Worm (Caenorhabditis elegans) whole organism, L3 larva: Measurements from ENCODE around the gene F53C3.4.

Experiments
- R02D3.7 ChIP-seq: fragments of 150-350 bp; optimal IDR thresholded peaks from 2 replicates; lab custom pipeline; 2014; ENCODE audit warnings: missing biosample characterization, missing genetic modification characterization
- ZK546.5 ChIP-seq: sonication (generic microtip); optimal IDR thresholded peaks from 2 replicates; lab custom pipeline; 2017; ENCODE audit warnings: missing biosample characterization, missing genetic modification characterization
- aly-2 ChIP-seq: fragments of 150-350 bp; optimal IDR thresholded peaks from 2 replicates; lab custom pipeline; 2014; ENCODE audit warnings: missing biosample characterization, missing genetic modification characterization
- ceh-16 ChIP-seq: sonication (generic microtip); optimal IDR thresholded peaks from 2 replicates; lab custom pipeline; 2017; ENCODE audit warnings: missing biosample characterization, missing genetic modification characterization
- ceh-28 ChIP-seq: fragments of 150-350 bp; optimal IDR thresholded peaks from 2 replicates; lab custom pipeline; 2014; ENCODE audit warnings: missing biosample characterization, missing genetic modification reagents, missing genetic modification characterization
- ceh-82 ChIP-seq: fragments of 150-350 bp; optimal IDR thresholded peaks from 2 replicates; lab custom pipeline; 2014; ENCODE audit warnings: missing biosample characterization, missing genetic modification characterization
- ceh-9 ChIP-seq: sonication (generic microtip); optimal IDR thresholded peaks from 2 replicates; lab custom pipeline; 2018; ENCODE audit warnings: missing biosample characterization, missing genetic modification characterization
- egl-27 ChIP-seq: sonication (generic microtip); optimal IDR thresholded peaks from 4 replicates; lab custom pipeline; 2017; ENCODE audit warnings: missing biosample characterization, missing genetic modification reagents, missing genetic modification characterization
- egl-5 ChIP-seq: fragments of 150-350 bp; optimal IDR thresholded peaks from 2 replicates; lab custom pipeline; 2017; ENCODE audit warnings: missing biosample characterization, missing genetic modification reagents, missing genetic modification characterization, inconsistent platforms
- elt-1 ChIP-seq: fragments of 150-350 bp; optimal IDR thresholded peaks from 2 replicates; lab custom pipeline; 2014; ENCODE audit warnings: missing biosample characterization, missing genetic modification characterization
- elt-2 ChIP-seq: sonication (generic microtip); optimal IDR thresholded peaks from 2 replicates; lab custom pipeline; 2016; ENCODE audit warnings: missing genetic modification reagents, mild to moderate bottlenecking, missing genetic modification characterization, missing compliant biosample characterization
- elt-3 ChIP-seq, 3 experiments: fragments of 150-350 bp in 1 of 3; sonication (generic microtip) in 2 of 3; optimal IDR thresholded peaks; 2 replicates in 2 of 3; 4 replicates in 1 of 3; lab custom pipeline; 2014 to 2017; ENCODE audit warnings: missing biosample characterization in 3 of 3, missing genetic modification characterization in 3 of 3
- eor-1 ChIP-seq, 2 experiments: fragments of 150-350 bp; optimal IDR thresholded peaks; 2 replicates each; lab custom pipeline; 2014 to 2018; ENCODE audit warnings: missing biosample characterization in 2 of 2, missing genetic modification characterization in 2 of 2
- fkh-2 ChIP-seq: fragments of 150-350 bp; optimal IDR thresholded peaks from 2 replicates; lab custom pipeline; 2014; ENCODE audit warnings: missing biosample characterization, missing genetic modification reagents, missing genetic modification characterization
- hmg-11 ChIP-seq: sonication (generic microtip); optimal IDR thresholded peaks from 2 replicates; lab custom pipeline; 2016; ENCODE audit warnings: missing genetic modification characterization, missing compliant biosample characterization
- lin-15B ChIP-seq: fragments of 150-350 bp; optimal IDR thresholded peaks from 2 replicates; lab custom pipeline; 2014; ENCODE audit warnings: missing biosample characterization, missing genetic modification characterization
- mml-1 ChIP-seq: fragments of 150-350 bp; sonication (generic microtip); optimal IDR thresholded peaks from 3 replicates; lab custom pipeline; 2014; ENCODE audit warnings: missing biosample characterization, missing genetic modification characterization
- nfya-1 ChIP-seq: sonication (generic microtip); optimal IDR thresholded peaks from 2 replicates; lab custom pipeline; 2017; ENCODE audit warnings: missing genetic modification characterization, mild to moderate bottlenecking, missing compliant biosample characterization, antibody characterized with exemption, moderate library complexity; ENCODE audit not compliant: insufficient read depth
- nhr-12 ChIP-seq: fragments of 150-350 bp; optimal IDR thresholded peaks from 2 replicates; lab custom pipeline; 2014; ENCODE audit warnings: missing biosample characterization, missing genetic modification characterization
- nhr-23 ChIP-seq: fragments of 150-350 bp; optimal IDR thresholded peaks from 2 replicates; lab custom pipeline; 2014; ENCODE audit warnings: missing biosample characterization, missing genetic modification reagents, missing genetic modification characterization
- nhr-25 ChIP-seq: sonication (generic microtip); optimal IDR thresholded peaks from 2 replicates; lab custom pipeline; 2017; ENCODE audit warnings: missing biosample characterization, missing genetic modification characterization
- nhr-67 ChIP-seq: fragments of 150-350 bp; optimal IDR thresholded peaks from 2 replicates; lab custom pipeline; 2014; ENCODE audit warnings: missing biosample characterization, missing genetic modification characterization
- nhr-76 ChIP-seq: fragments of 150-350 bp; sonication (generic microtip); optimal IDR thresholded peaks from 5 replicates; lab custom pipeline; 2014; ENCODE audit warnings: missing biosample characterization, missing genetic modification characterization
- nhr-77 ChIP-seq: fragments of 150-350 bp; optimal IDR thresholded peaks from 2 replicates; lab custom pipeline; 2014; ENCODE audit warnings: missing biosample characterization, missing genetic modification characterization
- pha-4 ChIP-seq: fragments of 150-350 bp; optimal IDR thresholded peaks from 2 replicates; lab custom pipeline; 2014; ENCODE audit warnings: missing biosample characterization, missing genetic modification reagents, missing genetic modification characterization
- pqm-1 ChIP-seq: fragments of 150-350 bp; optimal IDR thresholded peaks from 2 replicates; lab custom pipeline; 2017; ENCODE audit warnings: missing biosample characterization, missing genetic modification characterization, inconsistent platforms
- sea-2 ChIP-seq: fragments of 150-350 bp; sonication (generic microtip); optimal IDR thresholded peaks from 4 replicates; lab custom pipeline; 2014; ENCODE audit warnings: missing biosample characterization, missing genetic modification reagents, missing genetic modification characterization
- skn-1 ChIP-seq: fragments of 150-350 bp; optimal IDR thresholded peaks from 2 replicates; lab custom pipeline; 2014; ENCODE audit warnings: missing biosample characterization, missing genetic modification characterization
- snpc-4 ChIP-seq: fragments of 150-350 bp; optimal IDR thresholded peaks from 2 replicates; lab custom pipeline; 2014; ENCODE audit warnings: missing biosample characterization, missing genetic modification characterization
- unc-62 ChIP-seq: fragments of 150-350 bp; sonication (generic microtip); optimal IDR thresholded peaks from 4 replicates; lab custom pipeline; 2014; ENCODE audit warnings: missing biosample characterization, missing genetic modification reagents, missing genetic modification characterization
- zag-1 ChIP-seq: fragments of 150-350 bp; optimal IDR thresholded peaks from 2 replicates; lab custom pipeline; 2014; ENCODE audit warnings: missing biosample characterization, missing genetic modification characterization
- ztf-11 ChIP-seq: fragments of 150-350 bp; optimal IDR thresholded peaks from 2 replicates; lab custom pipeline; 2014; ENCODE audit warnings: missing biosample characterization, missing genetic modification characterization
- ztf-4 ChIP-seq: fragments of 150-350 bp; optimal IDR thresholded peaks from 2 replicates; lab custom pipeline; 2014; ENCODE audit warnings: missing biosample characterization, missing genetic modification characterization

The F53C3.4 gene

DNA sequence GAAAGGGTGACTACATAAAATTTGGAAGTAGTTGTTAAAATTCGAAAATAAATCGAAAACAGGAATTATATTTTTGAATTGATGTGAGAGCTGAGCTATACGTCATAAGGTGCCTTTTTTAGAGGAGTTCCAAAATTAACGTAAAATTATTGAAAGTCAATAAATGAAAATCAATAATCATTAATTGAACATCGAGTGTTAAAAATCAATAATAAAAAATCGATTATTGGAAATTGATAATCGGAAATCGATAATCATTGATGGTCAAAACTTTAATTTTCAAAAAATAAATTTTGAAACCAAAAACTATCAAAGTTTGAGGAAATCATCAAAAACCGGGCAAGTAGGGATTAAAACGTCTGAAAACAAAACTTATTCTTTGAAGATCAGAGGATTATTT is 12.5 kb downstream of the F53C3.4 start:
- no peak for TF ChIP-seq unc-62 (GFP tag; lab: Kevin White, UChicago)
- peak; percentile 83 for TF ChIP-seq ceh-28

DNA sequence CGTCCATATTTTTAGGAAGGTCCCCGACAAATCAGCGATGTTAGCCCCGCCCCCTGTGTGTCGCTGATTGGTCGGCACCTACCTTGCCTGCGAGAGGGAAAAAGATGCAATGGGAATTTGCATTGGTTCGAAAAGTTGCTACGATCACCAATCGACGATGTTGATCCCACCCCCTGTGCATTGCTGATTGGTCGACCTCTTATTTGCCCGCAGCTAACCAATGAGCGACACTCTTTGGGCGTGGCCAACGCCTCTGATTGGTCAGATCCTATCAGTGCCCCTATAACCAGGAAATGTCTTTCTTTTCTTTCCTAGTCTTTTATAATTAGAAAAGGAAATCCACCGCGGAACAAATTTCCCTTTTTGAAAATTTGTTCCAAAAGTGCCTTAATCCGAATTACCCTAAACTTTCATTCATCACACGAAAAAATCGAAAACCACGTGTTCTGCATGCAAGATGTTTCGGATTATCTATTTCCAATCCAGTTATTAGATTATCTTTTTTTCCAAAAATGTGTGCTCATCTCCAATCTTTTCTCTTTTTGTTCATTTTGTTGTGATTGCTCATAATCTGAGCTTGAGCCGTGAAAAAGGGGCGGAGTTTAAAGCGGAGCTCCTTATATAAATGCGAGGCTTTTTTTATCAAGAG is 16.9 kb downstream of the F53C3.4 start:
- no peak for TF ChIP-seq snpc-4 (tag; lab: Kevin White, UChicago)
- no peak for TF ChIP-seq unc-62 (GFP tag; lab: Kevin White, UChicago)
- no peak for TF ChIP-seq sea-2 (GFP tag; lab: Kevin White, UChicago)
- no peak for TF ChIP-seq nhr-67
- no peak for TF ChIP-seq lin-15B (tag; lab: Kevin White, UChicago)
- peak; percentile 90 for TF ChIP-seq nfya-1 (tag; lab: Kevin White, UChicago)
- TF ChIP-seq hmg-11 (tag; lab: Kevin White, UChicago) = no peak
- TF ChIP-seq skn-1 (tag; lab: Kevin White, UChicago) = no peak
- no peak for TF ChIP-seq ztf-4 (tag; lab: Kevin White, UChicago)

DNA sequence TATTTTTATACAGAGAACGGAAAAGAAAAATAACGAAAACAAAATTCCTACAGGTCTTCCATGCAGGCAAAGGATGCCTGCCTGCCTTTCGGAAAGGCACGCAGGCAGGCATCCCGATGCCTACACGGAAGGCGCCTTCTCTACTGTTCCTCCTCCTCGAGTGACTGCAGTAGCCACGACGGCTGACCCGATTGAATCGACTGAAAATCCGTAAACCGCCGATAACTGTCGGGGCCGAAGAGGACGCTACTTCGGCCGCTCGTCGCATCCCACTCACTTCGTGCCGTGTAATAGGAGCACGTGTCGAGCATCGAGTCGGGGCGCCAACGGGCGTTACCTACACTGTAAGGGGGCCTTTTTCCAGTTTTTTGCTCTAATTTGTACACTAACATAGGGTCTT is 19.4 kb downstream of the F53C3.4 start:
- no peak for TF ChIP-seq nhr-76 (tag; lab: Kevin White, UChicago)
- TF ChIP-seq elt-2 (tag; lab: Kevin White, UChicago) = no peak
- no peak for TF ChIP-seq ceh-82 (tag; lab: Kevin White, UChicago)
- TF ChIP-seq elt-1 (tag; lab: Kevin White, UChicago) = no peak
- no peak for TF ChIP-seq nfya-1 (tag; lab: Kevin White, UChicago)
- no peak for TF ChIP-seq ztf-11 (tag; lab: Kevin White, UChicago)
- TF ChIP-seq skn-1 (tag; lab: Kevin White, UChicago) = no peak
- no peak for TF ChIP-seq egl-27
- TF ChIP-seq sea-2 (GFP tag; lab: Kevin White, UChicago) = no peak
- TF ChIP-seq eor-1 (tag; optimal IDR thresholded peaks at IDR 0.05; lab: Kevin White, UChicago) = no peak
- no peak for TF ChIP-seq zag-1 (tag; lab: Kevin White, UChicago)
- TF ChIP-seq R02D3.7 = no peak
- no peak for TF ChIP-seq nhr-25 (tag; lab: Kevin White, UChicago)
- no peak for TF ChIP-seq mml-1 (tag; lab: Kevin White, UChicago)
- TF ChIP-seq, all 47 proteins: peak for 0

DNA sequence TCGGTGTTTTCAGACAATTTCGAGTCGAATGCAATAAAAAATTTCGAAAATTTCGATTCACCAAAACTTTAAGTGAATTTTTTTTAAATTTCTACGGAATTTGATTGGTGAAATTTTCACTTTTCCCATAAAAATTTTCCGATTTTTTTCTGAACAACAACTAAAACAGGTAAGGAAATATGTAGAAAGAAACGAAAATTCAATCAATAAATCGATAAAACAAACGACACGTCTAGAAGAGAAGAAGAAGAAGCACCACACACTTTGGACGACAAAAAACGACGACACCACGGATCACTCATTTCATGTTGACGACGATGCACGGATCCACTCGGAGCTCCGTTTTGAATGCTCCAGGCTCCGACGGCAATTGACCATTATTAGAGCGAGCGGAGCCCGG is 21.5 kb downstream of the F53C3.4 start:
- TF ChIP-seq nhr-12 (tag; lab: Kevin White, UChicago) (no peak), pha-4 (tag; lab: Kevin White, UChicago) (no peak), ceh-28 (peak; percentile 56)

DNA sequence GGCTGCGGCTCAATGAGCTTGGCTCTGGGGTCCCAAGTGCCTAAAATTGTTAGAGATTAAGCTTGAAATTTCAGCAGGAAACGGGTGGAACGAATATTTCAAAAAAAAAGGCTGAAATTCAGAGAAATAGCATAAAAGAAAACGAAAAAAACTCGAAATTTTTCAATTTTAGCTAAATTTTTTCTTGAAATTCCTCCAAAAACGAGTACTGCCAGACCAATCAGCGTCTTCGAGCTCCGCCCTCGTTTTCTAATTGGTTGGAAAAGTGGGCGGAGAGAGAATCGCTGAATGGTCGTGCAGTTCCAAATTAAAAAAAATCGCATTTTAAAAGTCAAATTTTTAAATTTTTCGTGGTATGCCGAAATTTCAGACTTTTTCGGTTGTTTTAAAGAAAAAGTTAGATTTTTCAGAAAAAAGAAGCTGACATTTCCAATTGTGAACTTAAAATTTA is 26.8 kb downstream of the F53C3.4 start, which contains the start of gene plpp-1.1:
TSS of gene plpp-1.1 (minus strand) at position 51 of the 451 bp plus-strand sequence.
- TF ChIP-seq sea-2 (GFP tag; lab: Kevin White, UChicago) (no peak), nfya-1 (tag; lab: Kevin White, UChicago) (peak; percentile 97)

DNA sequence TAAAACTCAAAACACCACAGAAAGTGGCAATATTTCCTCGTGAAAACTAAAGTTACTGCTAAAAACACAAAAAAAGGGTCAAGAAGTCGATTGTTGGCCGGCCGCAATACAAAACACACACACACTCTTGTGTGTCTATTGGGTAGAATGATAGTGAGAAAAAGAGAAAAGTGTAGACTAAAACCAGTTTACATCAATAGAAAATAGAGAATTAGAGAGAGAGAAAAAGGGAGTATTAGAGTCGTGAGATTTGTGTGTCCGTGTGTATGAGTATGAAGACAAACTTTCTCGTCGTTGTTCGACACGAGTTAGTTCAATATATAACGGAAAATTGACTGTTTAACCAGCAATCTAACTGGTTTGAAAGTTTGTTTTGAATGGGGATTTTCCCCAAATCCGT is 28.2 kb downstream of the F53C3.4 start:
- TF ChIP-seq nfya-1 (tag; lab: Kevin White, UChicago) = peak; percentile 85
- peak; percentile 92 for TF ChIP-seq pha-4 (tag; lab: Kevin White, UChicago)
- no peak for TF ChIP-seq nhr-76 (tag; lab: Kevin White, UChicago)
- peak; percentile 33 for TF ChIP-seq nhr-23 (tag; lab: Kevin White, UChicago)
- no peak for TF ChIP-seq fkh-2
- TF ChIP-seq, all 47 proteins: peak for 3

DNA sequence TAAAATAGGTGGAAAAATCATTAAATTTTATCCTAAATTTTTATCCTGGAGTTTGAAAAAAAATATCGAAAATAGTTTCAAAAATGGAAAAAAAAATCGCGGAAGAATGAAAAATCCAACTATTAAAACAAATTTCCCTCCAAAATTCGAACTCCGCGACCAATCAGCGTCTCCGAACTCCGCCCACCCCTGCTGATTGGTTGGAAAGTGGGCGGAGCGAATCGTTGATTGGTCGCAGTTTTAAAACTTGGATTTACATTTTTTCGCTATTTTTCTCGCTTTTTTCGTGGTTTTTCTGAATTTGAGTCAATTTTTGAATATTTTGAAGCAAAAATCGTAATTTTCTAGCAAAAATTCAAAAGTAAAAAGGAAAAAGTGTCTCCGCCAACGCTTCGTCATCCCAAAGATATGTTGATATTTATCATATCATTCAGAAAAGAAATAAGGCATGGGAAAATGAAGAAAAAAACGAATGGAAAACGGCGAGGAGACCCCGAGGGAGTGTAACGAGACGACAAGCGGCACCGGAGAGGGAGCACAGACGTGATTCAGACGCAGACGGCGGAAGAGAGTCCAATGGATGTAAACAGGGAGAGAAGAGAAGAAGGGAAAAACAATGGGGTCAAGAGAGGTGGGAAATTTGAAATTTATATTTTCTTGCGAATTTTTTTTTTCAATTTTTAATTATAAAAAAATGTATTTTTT is 29.4 kb downstream of the F53C3.4 start:
- TF ChIP-seq nhr-77 (tag; lab: Kevin White, UChicago) = no peak
- no peak for TF ChIP-seq nhr-12 (tag; lab: Kevin White, UChicago)
- peak; percentile 49 for TF ChIP-seq hmg-11 (tag; lab: Kevin White, UChicago)
- TF ChIP-seq ztf-4 (tag; lab: Kevin White, UChicago) = no peak
- TF ChIP-seq nhr-76 (tag; lab: Kevin White, UChicago) = no peak
- TF ChIP-seq elt-2 (tag; lab: Kevin White, UChicago) = peak; percentile 42
- TF ChIP-seq mml-1 (tag; lab: Kevin White, UChicago) = no peak
- TF ChIP-seq aly-2 (tag; lab: Kevin White, UChicago) = no peak
- peak; percentile 94 for TF ChIP-seq nhr-23 (tag; lab: Kevin White, UChicago)
- peak; percentile 99 for TF ChIP-seq nfya-1 (tag; lab: Kevin White, UChicago)
- TF ChIP-seq egl-27 = no peak
- TF ChIP-seq egl-5 (tag; lab: Kevin White, UChicago) = no peak
- no peak for TF ChIP-seq ceh-16 (tag; lab: Kevin White, UChicago)
- TF ChIP-seq skn-1 (tag; lab: Kevin White, UChicago) = no peak
- TF ChIP-seq sea-2 (GFP tag; lab: Kevin White, UChicago) = no peak
- TF ChIP-seq pqm-1 (tag; lab: Kevin White, UChicago) = peak; percentile 17
- TF ChIP-seq ceh-82 (tag; lab: Kevin White, UChicago) = no peak
- TF ChIP-seq snpc-4 (tag; lab: Kevin White, UChicago) = peak; percentile 40
- no peak for TF ChIP-seq ZK546.5 (tag; lab: Kevin White, UChicago)
- TF ChIP-seq elt-3 (tag; optimal IDR thresholded peaks at IDR 0.05; lab: Kevin White, UChicago) = peak in 1 of 3 experiments; percentile 3
- peak; percentile 94 for TF ChIP-seq pha-4 (tag; lab: Kevin White, UChicago)
- no peak for TF ChIP-seq elt-1 (tag; lab: Kevin White, UChicago)
- TF ChIP-seq ceh-9 = no peak
- peak; percentile 22 for TF ChIP-seq lin-15B (tag; lab: Kevin White, UChicago)
